Fruit fly (Drosophila melanogaster): ENCODE data around the gene Ste12DOR.

The Ste12DOR gene

dm6 chrX:13980271-13980670 lies 19.7 kb upstream of the Ste12DOR start:
- peak; percentile 40 for TF ChIP-seq Pif1A (GFP tag; optimal IDR thresholded peaks at IDR 0.05)
- TF ChIP-seq EcR (GFP tag; optimal IDR thresholded peaks at IDR 0.05), result no peak

dm6 chrX:13983057-13983456 lies 17.0 kb upstream of the Ste12DOR start:
- TF ChIP-seq CG8159 (tag; optimal IDR thresholded peaks at IDR 0.05), result no peak
- TF ChIP-seq CG32121 (GFP tag; IDR thresholded peaks at IDR 0.05), result peak; percentile 45; the same call in 1 of the 2 replicates
- no peak for TF ChIP-seq CG17806 (tag; optimal IDR thresholded peaks at IDR 0.05)
- 0 out of 2 replicates have a peak, but pooled peaks have one; percentile 26 for TF ChIP-seq CG12605 (GFP tag; IDR thresholded peaks at IDR 0.05)
- peak; percentile 65; the same call in 2 of the 3 replicates for TF ChIP-seq CG4496 (GFP tag; IDR thresholded peaks at IDR 0.05)
- peak; percentile 38; the same call in 1 of the 2 replicates for TF ChIP-seq Ets98B (GFP tag; IDR thresholded peaks at IDR 0.05)
- TF ChIP-seq gl (tag; optimal IDR thresholded peaks at IDR 0.05), result no peak
- 0 out of 3 replicates have a peak, but pooled peaks have one; percentile 49 for TF ChIP-seq fd96Ca (GFP tag; IDR thresholded peaks at IDR 0.05)
- TF ChIP-seq CG14655 (GFP tag; optimal IDR thresholded peaks at IDR 0.05), result no peak

- peak; percentile 12 for TF ChIP-seq EcR (GFP tag; optimal IDR thresholded peaks at IDR 0.05)
- peak; percentile 66; the same call in 2 of the 3 replicates for TF ChIP-seq fd96Ca (GFP tag; IDR thresholded peaks at IDR 0.05)
- TF ChIP-seq CG15710 (tag; optimal IDR thresholded peaks at IDR 0.05), result peak; percentile 38
- peak; percentile 19 for TF ChIP-seq CG8159 (tag; optimal IDR thresholded peaks at IDR 0.05)
- TF ChIP-seq rn (GFP tag; IDR thresholded peaks at IDR 0.05), result no peak
- peak; percentile 92 for TF ChIP-seq CG12605 (GFP tag; IDR thresholded peaks at IDR 0.05)
- TF ChIP-seq D1 (tag; optimal IDR thresholded peaks at IDR 0.05), result no peak
- TF ChIP-seq Pif1B (GFP tag; optimal IDR thresholded peaks at IDR 0.05), result peak; percentile 38
- peak; percentile 23 for TF ChIP-seq Snoo (tag; optimal IDR thresholded peaks at IDR 0.05)
- TF ChIP-seq gl (tag; optimal IDR thresholded peaks at IDR 0.05), result peak; percentile 79
- peak; percentile 56 for TF ChIP-seq CG13204 (GFP tag; optimal IDR thresholded peaks at IDR 0.05)
- TF ChIP-seq Pif1A (GFP tag; optimal IDR thresholded peaks at IDR 0.05), result peak; percentile 32
- TF ChIP-seq CG9948 (tag; optimal IDR thresholded peaks at IDR 0.05), result no peak
- TF ChIP-seq CG34367 (tag; optimal IDR thresholded peaks at IDR 0.05), result peak; percentile 35
- TF ChIP-seq Ets98B (GFP tag; IDR thresholded peaks at IDR 0.05), result peak; percentile 82
- TF ChIP-seq CG17806 (tag; optimal IDR thresholded peaks at IDR 0.05), result peak; percentile 2
- TF ChIP-seq CG14655 (GFP tag; optimal IDR thresholded peaks at IDR 0.05), result peak; percentile 59
- TF ChIP-seq CG4496 (GFP tag; IDR thresholded peaks at IDR 0.05), result peak; percentile 91; the same call in 2 of the 3 replicates
- peak; percentile 71 for TF ChIP-seq CG32121 (GFP tag; IDR thresholded peaks at IDR 0.05)
- TF ChIP-seq CG10348 (GFP tag; IDR thresholded peaks at IDR 0.05), result no peak
- TF ChIP-seq CG8301 (tag; optimal IDR thresholded peaks at IDR 0.05), result peak; percentile 42
Measured at dm6 chrX:13986496-13986895, 13.5 kb upstream of the Ste12DOR start.

- TF ChIP-seq Ets98B (GFP tag; IDR thresholded peaks at IDR 0.05), result peak; percentile 87
- peak; percentile 80 for TF ChIP-seq Snoo (tag; optimal IDR thresholded peaks at IDR 0.05)
- TF ChIP-seq gl (tag; optimal IDR thresholded peaks at IDR 0.05), result peak; percentile 84
- peak; percentile 11 for TF ChIP-seq EcR (GFP tag; optimal IDR thresholded peaks at IDR 0.05)
- TF ChIP-seq CG8159 (tag; optimal IDR thresholded peaks at IDR 0.05), result peak; percentile 54
- TF ChIP-seq CG4496 (GFP tag; IDR thresholded peaks at IDR 0.05), result peak; percentile 95
- peak; percentile 96 for TF ChIP-seq CG12605 (GFP tag; IDR thresholded peaks at IDR 0.05)
- TF ChIP-seq rn (GFP tag; IDR thresholded peaks at IDR 0.05), result peak; percentile 53; the same call in 1 of the 2 replicates
- peak; percentile 85 for TF ChIP-seq CG13204 (GFP tag; optimal IDR thresholded peaks at IDR 0.05)
- TF ChIP-seq CG8301 (tag; optimal IDR thresholded peaks at IDR 0.05), result peak; percentile 50
- peak; percentile 75 for TF ChIP-seq CG34367 (tag; optimal IDR thresholded peaks at IDR 0.05)
- TF ChIP-seq CG17806 (tag; optimal IDR thresholded peaks at IDR 0.05), result peak; percentile 43
- peak; percentile 70 for TF ChIP-seq CG14655 (GFP tag; optimal IDR thresholded peaks at IDR 0.05)
- TF ChIP-seq D1 (tag; optimal IDR thresholded peaks at IDR 0.05), result no peak
- TF ChIP-seq Pif1A (GFP tag; optimal IDR thresholded peaks at IDR 0.05), result peak; percentile 70
- peak; percentile 88 for TF ChIP-seq CG32121 (GFP tag; IDR thresholded peaks at IDR 0.05)
- peak; percentile 90 for TF ChIP-seq fd96Ca (GFP tag; IDR thresholded peaks at IDR 0.05)
- TF ChIP-seq CG9948 (tag; optimal IDR thresholded peaks at IDR 0.05), result peak; percentile 47
- peak; percentile 64 for TF ChIP-seq CG15710 (tag; optimal IDR thresholded peaks at IDR 0.05)
- peak; percentile 72 for TF ChIP-seq Pif1B (GFP tag; optimal IDR thresholded peaks at IDR 0.05)
- no peak for TF ChIP-seq CG10348 (GFP tag; IDR thresholded peaks at IDR 0.05)
Measured at dm6 chrX:13988861-13989260, 11.1 kb upstream of the Ste12DOR start.

dm6 chrX:13990474-13991221 lies 9.4 kb upstream of the Ste12DOR start, which contains the start of gene mamo:
Gene mamo, minus strand, starts transcription at chrX:13990527.
- TF ChIP-seq Ets98B (GFP tag; IDR thresholded peaks at IDR 0.05), result peak; percentile 96
- TF ChIP-seq CG12605 (GFP tag; IDR thresholded peaks at IDR 0.05), result peak; percentile 99
- TF ChIP-seq CG14655 (GFP tag; optimal IDR thresholded peaks at IDR 0.05), result peak; percentile 93
- TF ChIP-seq fd96Ca (GFP tag; IDR thresholded peaks at IDR 0.05), result peak; percentile 95
- TF ChIP-seq CG32121 (GFP tag; IDR thresholded peaks at IDR 0.05), result peak; percentile 91
- TF ChIP-seq Snoo (tag; optimal IDR thresholded peaks at IDR 0.05), result peak; percentile 89
- TF ChIP-seq rn (GFP tag; IDR thresholded peaks at IDR 0.05), result peak; percentile 77
- peak; percentile 98 for TF ChIP-seq gl (tag; optimal IDR thresholded peaks at IDR 0.05)
- TF ChIP-seq CG34367 (tag; optimal IDR thresholded peaks at IDR 0.05), result peak; percentile 93
- TF ChIP-seq CG4496 (GFP tag; IDR thresholded peaks at IDR 0.05), result peak; percentile 98
- TF ChIP-seq EcR (GFP tag; optimal IDR thresholded peaks at IDR 0.05), result peak; percentile 55
- TF ChIP-seq CG9948 (tag; optimal IDR thresholded peaks at IDR 0.05), result peak; percentile 79
- peak; percentile 79 for TF ChIP-seq D1 (tag; optimal IDR thresholded peaks at IDR 0.05)
- TF ChIP-seq Pif1B (GFP tag; optimal IDR thresholded peaks at IDR 0.05), result peak; percentile 92
- TF ChIP-seq CG15710 (tag; optimal IDR thresholded peaks at IDR 0.05), result peak; percentile 92
- TF ChIP-seq CG13204 (GFP tag; optimal IDR thresholded peaks at IDR 0.05), result peak; percentile 95
- TF ChIP-seq CG8159 (tag; optimal IDR thresholded peaks at IDR 0.05), result peak; percentile 91
- peak; percentile 82 for TF ChIP-seq CG8301 (tag; optimal IDR thresholded peaks at IDR 0.05)
- peak; percentile 84 for TF ChIP-seq CG17806 (tag; optimal IDR thresholded peaks at IDR 0.05)
- peak; percentile 91 for TF ChIP-seq Pif1A (GFP tag; optimal IDR thresholded peaks at IDR 0.05)
- no peak for TF ChIP-seq CG10348 (GFP tag; IDR thresholded peaks at IDR 0.05)

All from whole organism, pupa.